Worm (Caenorhabditis elegans) whole organism, late embryonic: ENCODE measurements around the gene irld-38.

Experiments
- C08G9.2 ChIP-seq: sonication (generic microtip); optimal IDR thresholded peaks from 2 replicates; lab custom pipeline; 2016; ENCODE audit warnings: mild to moderate bottlenecking, missing genetic modification characterization, moderate library complexity, missing compliant biosample characterization
- C38D4.7 ChIP-seq: fragments of 200-800 bp; sonication (Bioruptor generic); optimal IDR thresholded peaks from 2 replicates; lab custom pipeline; 2018; ENCODE audit warnings: mild to moderate bottlenecking, missing genetic modification characterization, moderate library complexity, missing compliant biosample characterization
- F13H6.1 ChIP-seq: sonication (generic microtip); optimal IDR thresholded peaks from 2 replicates; lab custom pipeline; 2016; ENCODE audit warnings: missing genetic modification characterization, missing compliant biosample characterization
- K02D7.2 ChIP-seq: sonication (generic microtip); optimal IDR thresholded peaks from 2 replicates; lab custom pipeline; 2017; ENCODE audit warnings: mild to moderate bottlenecking, missing genetic modification characterization, missing compliant biosample characterization
- T23F11.4 ChIP-seq: fragments of 200-800 bp; sonication (Bioruptor generic); optimal IDR thresholded peaks from 2 replicates; lab custom pipeline; 2018; ENCODE audit warnings: mild to moderate bottlenecking, missing genetic modification characterization, missing compliant biosample characterization
- ahr-1 ChIP-seq: sonication (generic microtip); optimal IDR thresholded peaks from 2 replicates; lab custom pipeline; 2016; ENCODE audit warnings: missing genetic modification characterization, missing compliant biosample characterization
- ama-1 ChIP-seq: fragments of 150-350 bp; optimal IDR thresholded peaks from 2 replicates; lab custom pipeline; 2014
- ceh-2 ChIP-seq: sonication (generic microtip); optimal IDR thresholded peaks from 2 replicates; lab custom pipeline; 2016; ENCODE audit warnings: missing genotype, missing genetic modification characterization, missing compliant biosample characterization
- ceh-22 ChIP-seq: sonication (generic microtip); optimal IDR thresholded peaks from 2 replicates; lab custom pipeline; 2017; ENCODE audit warnings: missing biosample characterization, missing genetic modification characterization
- ceh-34 ChIP-seq: sonication (generic microtip); optimal IDR thresholded peaks from 2 replicates; lab custom pipeline; 2016; ENCODE audit warnings: mild to moderate bottlenecking, missing genetic modification characterization, missing compliant biosample characterization
- ceh-45 ChIP-seq: fragments of 200-800 bp; sonication (Bioruptor generic); IDR thresholded peaks from 2 replicates; pipeline ENCODE4 v1.3.6; 2022; ENCODE audit warnings: missing genetic modification reagents, missing genetic modification characterization, missing compliant biosample characterization
- ceh-48 ChIP-seq: sonication (generic microtip); optimal IDR thresholded peaks from 2 replicates; lab custom pipeline; 2016; ENCODE audit warnings: missing genetic modification characterization, inconsistent platforms, missing compliant biosample characterization
- ceh-6 ChIP-seq: fragments of 200-800 bp; sonication (Bioruptor generic); optimal IDR thresholded peaks from 2 replicates; lab custom pipeline; 2018; ENCODE audit warnings: mild to moderate bottlenecking, missing genetic modification characterization, missing compliant biosample characterization
- ceh-9 ChIP-seq: sonication (generic microtip); optimal IDR thresholded peaks from 2 replicates; lab custom pipeline; 2016; ENCODE audit warnings: mild to moderate bottlenecking, missing genetic modification characterization, inconsistent platforms, missing compliant biosample characterization
- elt-2 ChIP-seq: sonication (generic microtip); optimal IDR thresholded peaks from 2 replicates; lab custom pipeline; 2016; ENCODE audit warnings: missing genetic modification reagents, missing genetic modification characterization, missing compliant biosample characterization
- elt-4 ChIP-seq: sonication (generic microtip); optimal IDR thresholded peaks from 2 replicates; lab custom pipeline; 2016; ENCODE audit warnings: missing genetic modification characterization, missing compliant biosample characterization
- ets-4 ChIP-seq: sonication (generic microtip); optimal IDR thresholded peaks from 2 replicates; lab custom pipeline; 2016; ENCODE audit warnings: missing genetic modification characterization, missing compliant biosample characterization
- eyg-1 ChIP-seq: sonication (generic microtip); optimal IDR thresholded peaks from 2 replicates; lab custom pipeline; 2016; ENCODE audit warnings: missing genotype, missing genetic modification characterization, missing compliant biosample characterization
- fkh-10 ChIP-seq: fragments of 150-350 bp; optimal IDR thresholded peaks from 2 replicates; lab custom pipeline; 2014; ENCODE audit warnings: missing biosample characterization, missing genetic modification reagents, missing genetic modification characterization
- fkh-6 ChIP-seq: sonication (generic microtip); optimal IDR thresholded peaks from 2 replicates; lab custom pipeline; 2016; ENCODE audit warnings: missing genetic modification characterization, missing compliant biosample characterization
- gmeb-2 ChIP-seq: sonication (generic microtip); optimal IDR thresholded peaks from 2 replicates; lab custom pipeline; 2016; ENCODE audit warnings: missing genetic modification characterization, inconsistent platforms, missing compliant biosample characterization
- hlh-13 ChIP-seq: fragments of 200-800 bp; sonication (Bioruptor generic); optimal IDR thresholded peaks from 2 replicates; lab custom pipeline; 2018; ENCODE audit warnings: mild to moderate bottlenecking, missing genetic modification characterization, missing compliant biosample characterization
- hlh-8 ChIP-seq: sonication (generic microtip); optimal IDR thresholded peaks from 2 replicates; lab custom pipeline; 2016; ENCODE audit warnings: missing genotype, missing genetic modification characterization, missing compliant biosample characterization
- mec-3 ChIP-seq: sonication (generic microtip); optimal IDR thresholded peaks from 2 replicates; lab custom pipeline; 2016; ENCODE audit warnings: borderline replicate concordance, missing genetic modification characterization, missing compliant biosample characterization
- nhr-232 ChIP-seq: sonication (generic microtip); optimal IDR thresholded peaks from 2 replicates; lab custom pipeline; 2016; ENCODE audit warnings: missing genetic modification characterization, missing compliant biosample characterization
- npax-4 ChIP-seq: sonication (generic microtip); optimal IDR thresholded peaks from 2 replicates; lab custom pipeline; 2016; ENCODE audit warnings: missing genetic modification characterization, missing compliant biosample characterization
- pat-9 ChIP-seq: fragments of 200-800 bp; sonication (Bioruptor generic); optimal IDR thresholded peaks from 2 replicates; lab custom pipeline; 2018; ENCODE audit warnings: mild to moderate bottlenecking, missing genetic modification characterization, moderate library complexity, missing compliant biosample characterization
- pax-1 ChIP-seq: fragments of 150-350 bp; optimal IDR thresholded peaks from 2 replicates; lab custom pipeline; 2014; ENCODE audit warnings: missing biosample characterization, missing genetic modification characterization
- pha-4 ChIP-seq: fragments of 150-350 bp; optimal IDR thresholded peaks from 2 replicates; lab custom pipeline; 2018; ENCODE audit warnings: missing biosample characterization, missing genetic modification reagents, missing genetic modification characterization
- pqm-1 ChIP-seq: sonication (generic microtip); optimal IDR thresholded peaks from 2 replicates; lab custom pipeline; 2016; ENCODE audit warnings: missing genetic modification characterization, missing compliant biosample characterization
- pros-1 ChIP-seq: fragments of 150-350 bp; optimal IDR thresholded peaks from 2 replicates; lab custom pipeline; 2014; ENCODE audit warnings: missing biosample characterization, missing genetic modification reagents, missing genetic modification characterization
- ref-2 ChIP-seq: sonication (generic microtip); optimal IDR thresholded peaks from 2 replicates; lab custom pipeline; 2016; ENCODE audit warnings: missing genetic modification characterization, missing compliant biosample characterization
- sox-4 ChIP-seq: sonication (generic microtip); optimal IDR thresholded peaks from 2 replicates; lab custom pipeline; 2017; ENCODE audit warnings: mild to moderate bottlenecking, missing genetic modification characterization, inconsistent platforms, missing compliant biosample characterization
- syd-9 ChIP-seq: sonication (generic microtip); optimal IDR thresholded peaks from 2 replicates; lab custom pipeline; 2016; ENCODE audit warnings: mild to moderate bottlenecking, missing genetic modification characterization, moderate library complexity, missing compliant biosample characterization
- ttx-3 ChIP-seq: sonication (generic microtip); optimal IDR thresholded peaks from 2 replicates; lab custom pipeline; 2016; ENCODE audit warnings: missing genetic modification reagents, missing genetic modification characterization, missing compliant biosample characterization
- unc-3 ChIP-seq, 2 experiments: fragments of 200-800 bp in 1 of 2; sonication (Bioruptor generic) in 1 of 2; sonication (generic microtip) in 1 of 2; conservative IDR thresholded peaks in 1 of 2; optimal IDR thresholded peaks in 1 of 2; 2 replicates each; pipeline versions ENCODE4 v1.3.6 to Lab custom; 2016 to 2022; ENCODE audit warnings: missing compliant biosample characterization in 2 of 2, missing genetic modification characterization in 2 of 2, missing genetic modification reagents in 1 of 2
- unc-42 ChIP-seq: sonication (generic microtip); optimal IDR thresholded peaks from 2 replicates; lab custom pipeline; 2016; ENCODE audit warnings: missing genotype, missing genetic modification characterization, missing compliant biosample characterization
- unc-86 ChIP-seq: sonication (generic microtip); optimal IDR thresholded peaks from 2 replicates; lab custom pipeline; 2016; ENCODE audit warnings: missing genetic modification characterization, missing compliant biosample characterization
- zip-5 ChIP-seq: sonication (generic microtip); optimal IDR thresholded peaks from 2 replicates; lab custom pipeline; 2016; ENCODE audit warnings: missing genetic modification characterization, missing compliant biosample characterization

Gene irld-38

ce11 chrV:3032343-3032742 is at the start of gene irld-38:
TSS of gene irld-38 (minus strand) at chrV:3032443.
- TF ChIP-seq unc-3 (GFP tag; conservative IDR thresholded peaks at IDR 0.05; lab: Robert Waterston, UW) (no peak), unc-3 (tag; optimal IDR thresholded peaks at IDR 0.05; lab: Kevin White, UChicago) (no peak), ref-2 (tag; lab: Kevin White, UChicago) (no peak), ceh-45 (GFP tag; lab: Robert Waterston, UW) (no peak), ama-1 (no peak), pros-1 (tag; lab: Kevin White, UChicago) (no peak)

DNA sequence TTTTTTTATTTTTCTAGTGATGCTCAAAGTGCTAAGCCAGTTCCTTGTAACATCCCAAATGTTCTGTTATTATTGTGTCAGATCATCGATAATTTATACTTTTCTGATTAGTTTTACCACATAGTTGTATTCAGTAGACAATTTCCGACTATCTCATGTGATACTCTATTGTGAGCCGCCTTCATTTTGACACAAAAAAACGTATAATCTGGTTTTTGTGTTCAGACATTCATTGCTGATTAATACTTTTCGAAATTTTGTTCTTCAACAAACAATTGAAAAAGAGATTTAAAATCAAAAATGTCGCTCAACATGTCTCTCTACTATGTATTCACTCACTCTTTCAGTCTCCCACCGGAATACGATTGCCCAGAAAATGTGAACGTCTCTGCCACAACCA is 49.2 kb upstream of the irld-38 start, which contains the start of gene srt-7:
Gene srt-7 (plus strand): TSS at position 301 of the 400 bp plus-strand sequence.
- TF ChIP-seq ref-2 (tag; lab: Kevin White, UChicago) (no peak), ttx-3 (tag; lab: Kevin White, UChicago) (no peak), pha-4 (no peak)

ce11 chrV:3080792-3081191 is 48.5 kb upstream of the irld-38 start, which contains the start of gene srt-5:
TSS of gene srt-5 (minus strand) at chrV:3080892.
- TF ChIP-seq unc-42 (no peak), ceh-34 (tag; lab: Kevin White, UChicago) (no peak), pha-4 (no peak), pax-1 (tag; lab: Kevin White, UChicago) (no peak), pqm-1 (no peak), ceh-48 (tag; lab: Kevin White, UChicago) (no peak), syd-9 (tag; lab: Kevin White, UChicago) (no peak), T23F11.4 (GFP tag; lab: Kevin White, UChicago) (no peak), ahr-1 (tag; lab: Kevin White, UChicago) (no peak), unc-3 (GFP tag; conservative IDR thresholded peaks at IDR 0.05; lab: Robert Waterston, UW) (no peak), unc-3 (tag; optimal IDR thresholded peaks at IDR 0.05; lab: Kevin White, UChicago) (no peak), elt-4 (no peak), fkh-6 (tag; lab: Kevin White, UChicago) (no peak), sox-4 (tag; lab: Kevin White, UChicago) (no peak), eyg-1 (tag; lab: Kevin White, UChicago) (no peak), hlh-13 (GFP tag; lab: Kevin White, UChicago) (no peak), zip-5 (tag; lab: Kevin White, UChicago) (no peak), K02D7.2 (tag; lab: Kevin White, UChicago) (no peak)
- TF ChIP-seq, all 69 proteins: peak for 0

DNA sequence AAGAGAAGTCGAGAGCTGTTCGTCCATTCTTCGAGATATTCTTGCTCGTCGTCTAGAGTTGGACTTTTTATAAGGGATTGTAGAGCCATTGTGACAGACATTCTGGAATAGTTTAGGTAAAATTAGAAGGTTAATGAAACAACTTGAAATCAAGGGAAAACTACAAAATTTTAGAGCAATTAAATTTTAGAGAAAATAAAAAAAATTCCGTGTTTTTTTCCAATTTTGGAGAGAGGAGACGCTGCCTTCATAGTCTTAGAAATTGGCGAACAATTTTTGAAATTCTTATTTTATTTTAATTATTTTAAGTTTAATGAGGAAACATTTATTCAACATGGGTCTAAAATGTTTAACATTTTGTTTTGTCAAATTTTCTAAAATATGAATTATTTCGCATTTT is 39.3 kb upstream of the irld-38 start, which contains the start of gene C50H11.13:
Gene C50H11.13 (minus strand): TSS at position 101 of the 400 bp plus-strand sequence.
- TF ChIP-seq fkh-10 = no peak
- TF ChIP-seq ceh-9 = no peak
- TF ChIP-seq gmeb-2 (tag; lab: Kevin White, UChicago) = no peak
- TF ChIP-seq elt-2 (tag; lab: Kevin White, UChicago) = no peak
- no peak for TF ChIP-seq ets-4
- no peak for TF ChIP-seq npax-4 (tag; lab: Kevin White, UChicago)
- TF ChIP-seq ceh-34 (tag; lab: Kevin White, UChicago) = no peak
- TF ChIP-seq nhr-232 (tag; lab: Kevin White, UChicago) = no peak
- TF ChIP-seq, all 69 proteins: peak for 0

ce11 chrV:3069101-3069500 is 36.9 kb upstream of the irld-38 start, which contains the start of gene str-40:
TSS of gene str-40 (minus strand) at chrV:3069201.
- TF ChIP-seq C08G9.2 (tag; lab: Kevin White, UChicago) = no peak
- TF ChIP-seq syd-9 (tag; lab: Kevin White, UChicago) = no peak
- TF ChIP-seq ceh-2 (tag; lab: Kevin White, UChicago) = no peak
- TF ChIP-seq C38D4.7 (GFP tag; lab: Kevin White, UChicago) = no peak
- no peak for TF ChIP-seq mec-3
- no peak for TF ChIP-seq ceh-22 (tag; lab: Kevin White, UChicago)
- no peak for TF ChIP-seq fkh-6 (tag; lab: Kevin White, UChicago)
- no peak for TF ChIP-seq elt-4
- TF ChIP-seq ceh-45 (GFP tag; lab: Robert Waterston, UW) = no peak
- no peak for TF ChIP-seq hlh-8
- TF ChIP-seq pat-9 (tag; lab: Kevin White, UChicago) = no peak
- TF ChIP-seq unc-86 = no peak
- no peak for TF ChIP-seq F13H6.1 (tag; lab: Kevin White, UChicago)
- TF ChIP-seq ama-1 = no peak
- TF ChIP-seq ceh-6 (GFP tag; lab: Kevin White, UChicago) = no peak
- no peak for TF ChIP-seq ref-2 (tag; lab: Kevin White, UChicago)
